Worm (Caenorhabditis elegans): Measurements from ENCODE around the gene ZK262.9.
"Not testable (repeated sequence)": the region's sequence is repeated elsewhere in the genome, so short reads cannot be mapped to it uniquely, and the experiment has no call there.

DNA sequence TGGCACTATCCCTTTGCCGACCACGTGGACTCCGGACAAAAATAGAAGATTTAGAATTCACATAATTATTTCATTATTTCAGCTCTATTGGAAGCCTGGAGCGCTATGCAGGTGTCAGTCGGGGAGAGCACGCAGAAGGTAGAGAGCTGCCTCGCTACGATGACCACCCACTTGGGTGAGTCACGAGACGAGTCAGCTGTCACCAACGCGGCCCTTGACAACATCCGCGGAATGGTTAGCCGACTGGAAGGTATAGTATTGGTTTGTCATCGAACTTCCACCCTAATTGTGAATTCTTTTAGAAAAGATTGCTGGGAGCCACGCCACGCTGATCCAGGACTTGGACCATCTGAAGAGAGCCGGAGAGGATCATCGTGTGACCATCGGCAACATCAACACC, at the start of gene ZK262.9:
- not testable (repeated sequence) for TF ChIP-seq unc-62 (GFP tag; optimal IDR thresholded peaks at IDR 0.05); unc-39 (tag; optimal IDR thresholded peaks at IDR 0.05); nhr-76 (tag; optimal IDR thresholded peaks at IDR 0.05); elt-3 (tag; optimal IDR thresholded peaks at IDR 0.05); ztf-11 (tag; optimal IDR thresholded peaks at IDR 0.05); lin-13 (tag; optimal IDR thresholded peaks at IDR 0.05); mep-1 (tag; optimal IDR thresholded peaks at IDR 0.05); mab-5 (tag; optimal IDR thresholded peaks at IDR 0.05); flh-1 (GFP tag; optimal IDR thresholded peaks at IDR 0.05); nhr-237 (tag; optimal IDR thresholded peaks at IDR 0.05); snpc-4 (tag; optimal IDR thresholded peaks at IDR 0.05)

Data from whole organism, mixed stage, embryonic.